Worm (Caenorhabditis elegans) whole organism, L1 larva: ENCODE data around the gene rpb-11.

Experiments used
- C04F5.9 ChIP-seq: sonication (generic microtip); optimal IDR thresholded peaks from 2 replicates; lab custom pipeline; 2016; ENCODE audit warnings: missing genetic modification characterization, missing compliant biosample characterization
- C16A3.4 ChIP-seq: fragments of 150-350 bp; optimal IDR thresholded peaks from 2 replicates; lab custom pipeline; 2014; ENCODE audit warnings: missing biosample characterization, missing genetic modification characterization
- Y116A8C.19 ChIP-seq: sonication (generic microtip); optimal IDR thresholded peaks from 2 replicates; lab custom pipeline; 2016; ENCODE audit warnings: missing compliant biosample characterization, missing genetic modification characterization, borderline replicate concordance
- alr-1 ChIP-seq: fragments of 200-800 bp; sonication (Bioruptor generic); optimal IDR thresholded peaks from 2 replicates; lab custom pipeline; 2018; ENCODE audit warnings: borderline replicate concordance, mild to moderate bottlenecking, missing genetic modification characterization, missing compliant biosample characterization
- aly-2 ChIP-seq: fragments of 150-350 bp; optimal IDR thresholded peaks from 2 replicates; lab custom pipeline; 2014; ENCODE audit warnings: missing biosample characterization, missing genetic modification characterization
- ceh-63 ChIP-seq: fragments of 200-800 bp; sonication (Bioruptor generic); optimal IDR thresholded peaks from 2 replicates; lab custom pipeline; 2018; ENCODE audit warnings: mild to moderate bottlenecking, missing genetic modification characterization, missing compliant biosample characterization
- ceh-90 ChIP-seq: sonication (generic microtip); optimal IDR thresholded peaks from 2 replicates; lab custom pipeline; 2016; ENCODE audit warnings: missing genetic modification characterization, missing compliant biosample characterization
- ces-1 ChIP-seq: fragments of 150-350 bp; optimal IDR thresholded peaks from 2 replicates; lab custom pipeline; 2014; ENCODE audit warnings: missing biosample characterization, missing genetic modification reagents, missing genetic modification characterization
- efl-1 ChIP-seq, 4 experiments: fragments of 150-350 bp; optimal IDR thresholded peaks in 3 of 4; peaks in 1 of 4; 1 replicate in 1 of 4; 2 replicates in 3 of 4; lab custom pipeline; 2014; ENCODE audit warnings: missing biosample characterization in 2 of 4, missing genetic modification characterization in 2 of 4, missing genetic modification reagents in 2 of 4
- efl-3 ChIP-seq: fragments of 200-800 bp; sonication (Bioruptor generic); optimal IDR thresholded peaks from 2 replicates; lab custom pipeline; 2018; ENCODE audit warnings: mild to moderate bottlenecking, missing genetic modification characterization, missing compliant biosample characterization
- egl-27 ChIP-seq, 2 experiments: fragments of 150-350 bp in 1 of 2; sonication (generic microtip); optimal IDR thresholded peaks; 3 replicates each; lab custom pipeline; 2017 to 2018; ENCODE audit warnings: missing biosample characterization in 2 of 2, missing genetic modification characterization in 2 of 2, missing genetic modification reagents in 2 of 2
- fkh-10 ChIP-seq: sonication (generic microtip); optimal IDR thresholded peaks from 2 replicates; lab custom pipeline; 2017; ENCODE audit warnings: missing biosample characterization, missing genetic modification reagents, missing genetic modification characterization
- fkh-8 ChIP-seq: sonication (generic microtip); optimal IDR thresholded peaks from 2 replicates; lab custom pipeline; 2016; ENCODE audit warnings: mild to moderate bottlenecking, missing genetic modification characterization, missing compliant biosample characterization
- grh-1 ChIP-seq: fragments of 200-800 bp; sonication (Bioruptor generic); IDR thresholded peaks from 2 replicates; pipeline ENCODE4 v1.3.6; 2022; ENCODE audit warnings: missing genetic modification reagents, missing genetic modification characterization, missing compliant biosample characterization
- hlh-17 ChIP-seq: fragments of 200-800 bp; sonication (Bioruptor generic); optimal IDR thresholded peaks from 2 replicates; lab custom pipeline; 2018; ENCODE audit warnings: missing genetic modification characterization, mild to moderate bottlenecking, missing compliant biosample characterization, moderate library complexity, borderline replicate concordance
- jun-1 ChIP-seq: fragments of 150-350 bp; optimal IDR thresholded peaks from 2 replicates; lab custom pipeline; 2014; ENCODE audit warnings: missing biosample characterization, missing genetic modification reagents, missing genetic modification characterization
- lin-14 ChIP-seq: fragments of 200-800 bp; sonication (Bioruptor generic); optimal IDR thresholded peaks from 2 replicates; lab custom pipeline; 2018; ENCODE audit warnings: mild to moderate bottlenecking, missing genetic modification characterization, moderate library complexity, missing compliant biosample characterization
- lin-15B ChIP-seq: fragments of 150-350 bp; sonication (generic microtip); optimal IDR thresholded peaks from 3 replicates; lab custom pipeline; 2014; ENCODE audit warnings: missing biosample characterization, missing genetic modification characterization
- lin-35 ChIP-seq, 2 experiments: fragments of 150-350 bp; optimal IDR thresholded peaks; 2 replicates each; lab custom pipeline; 2014; ENCODE audit warnings: missing biosample characterization in 2 of 2, missing genetic modification characterization in 2 of 2, missing genetic modification reagents in 2 of 2
- lin-39 ChIP-seq: fragments of 150-350 bp; optimal IDR thresholded peaks from 2 replicates; lab custom pipeline; 2014; ENCODE audit warnings: missing biosample characterization, missing genetic modification reagents, missing genetic modification characterization
- lsy-2 ChIP-seq, 2 experiments: fragments of 150-350 bp; optimal IDR thresholded peaks; 2 replicates each; lab custom pipeline; 2014; ENCODE audit warnings: missing biosample characterization in 2 of 2, missing genetic modification characterization in 2 of 2
- mdl-1 ChIP-seq, 2 experiments: fragments of 150-350 bp; optimal IDR thresholded peaks; 2 replicates each; lab custom pipeline; 2014 to 2017; ENCODE audit warnings: missing biosample characterization in 2 of 2, missing genetic modification characterization in 2 of 2, inconsistent platforms in 1 of 2
- nhr-28 ChIP-seq: fragments of 150-350 bp; optimal IDR thresholded peaks from 2 replicates; lab custom pipeline; 2014; ENCODE audit warnings: missing biosample characterization, missing genetic modification characterization
- nhr-71 ChIP-seq: sonication (generic microtip); optimal IDR thresholded peaks from 2 replicates; lab custom pipeline; 2016; ENCODE audit warnings: mild to moderate bottlenecking, missing genetic modification characterization, moderate library complexity, missing compliant biosample characterization
- nhr-76 ChIP-seq: sonication (generic microtip); optimal IDR thresholded peaks from 2 replicates; lab custom pipeline; 2017; ENCODE audit warnings: missing biosample characterization, missing genetic modification characterization
- nhr-77 ChIP-seq: fragments of 150-350 bp; optimal IDR thresholded peaks from 2 replicates; lab custom pipeline; 2014; ENCODE audit warnings: missing biosample characterization, missing genetic modification characterization
- pqm-1 ChIP-seq: sonication (generic microtip); optimal IDR thresholded peaks from 3 replicates; lab custom pipeline; 2017; ENCODE audit warnings: missing biosample characterization, missing genetic modification characterization
- snu-23 ChIP-seq: sonication (generic microtip); optimal IDR thresholded peaks from 2 replicates; lab custom pipeline; 2016; ENCODE audit warnings: missing genetic modification characterization, missing compliant biosample characterization
- unc-130 ChIP-seq: fragments of 150-350 bp; optimal IDR thresholded peaks from 2 replicates; lab custom pipeline; 2017; ENCODE audit warnings: missing biosample characterization, missing genetic modification characterization, inconsistent platforms
- unc-98 ChIP-seq: fragments of 200-800 bp; sonication (Bioruptor generic); IDR thresholded peaks from 2 replicates; pipeline ENCODE4 v1.3.6; 2022; ENCODE audit warnings: missing genetic modification characterization, missing compliant biosample characterization
- vab-15 ChIP-seq: sonication (generic microtip); optimal IDR thresholded peaks from 2 replicates; lab custom pipeline; 2017; ENCODE audit warnings: missing genotype, mild to moderate bottlenecking, missing genetic modification characterization, missing compliant biosample characterization
- xbp-1 ChIP-seq: sonication (generic microtip); optimal IDR thresholded peaks from 2 replicates; lab custom pipeline; 2016; ENCODE audit warnings: missing genetic modification characterization, missing compliant biosample characterization
- zip-4 ChIP-seq: fragments of 200-800 bp; sonication (Bioruptor generic); optimal IDR thresholded peaks from 2 replicates; lab custom pipeline; 2018; ENCODE audit warnings: mild to moderate bottlenecking, missing genetic modification characterization, moderate library complexity, missing compliant biosample characterization
- ztf-11 ChIP-seq, 2 experiments: sonication (generic microtip); optimal IDR thresholded peaks; 2 replicates each; lab custom pipeline; 2016 to 2017; ENCODE audit warnings: missing genetic modification characterization in 2 of 2, missing biosample characterization in 1 of 2, missing compliant biosample characterization in 1 of 2

rpb-11 gene

DNA sequence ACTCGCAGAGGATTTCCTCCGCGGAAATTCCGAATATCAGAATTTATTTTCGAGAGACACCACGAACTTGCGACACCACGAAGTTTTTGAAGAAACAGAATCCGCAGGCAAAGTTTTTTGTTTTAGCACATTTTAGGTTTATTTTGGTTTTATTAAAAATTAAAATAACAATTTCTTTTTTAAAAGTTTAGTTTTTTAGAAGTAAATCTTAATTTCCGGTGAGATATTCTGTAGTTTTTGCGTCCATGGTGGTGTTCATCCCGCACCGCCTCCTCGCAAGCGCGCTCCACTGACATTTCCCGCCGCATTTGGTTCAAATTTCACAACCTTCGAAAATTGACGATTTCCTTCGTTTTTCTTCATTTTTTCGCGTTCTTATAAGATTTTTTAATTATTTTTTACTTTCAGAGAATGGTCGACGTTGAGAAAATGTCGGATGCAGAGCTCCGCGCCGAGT is 3.2 kb downstream of the rpb-11 start, which contains the start of gene lem-2 (continued):
- peak; percentile 87 for TF ChIP-seq vab-15 (tag; lab: Kevin White, UChicago)
- no peak for TF ChIP-seq hlh-17 (GFP tag; lab: Kevin White, UChicago)
- TF ChIP-seq fkh-8 (tag; lab: Kevin White, UChicago) = peak; percentile 97
- TF ChIP-seq aly-2 = peak; percentile 31
- peak; percentile 46 for TF ChIP-seq ceh-63 (GFP tag; lab: Kevin White, UChicago)
- TF ChIP-seq jun-1 (tag; lab: Kevin White, UChicago) = peak; percentile 42
- peak; percentile 66 to 81 for TF ChIP-seq lsy-2 (tag; optimal IDR thresholded peaks at IDR 0.05; lab: Kevin White, UChicago)
- TF ChIP-seq alr-1 (tag; lab: Kevin White, UChicago) = no peak

DNA sequence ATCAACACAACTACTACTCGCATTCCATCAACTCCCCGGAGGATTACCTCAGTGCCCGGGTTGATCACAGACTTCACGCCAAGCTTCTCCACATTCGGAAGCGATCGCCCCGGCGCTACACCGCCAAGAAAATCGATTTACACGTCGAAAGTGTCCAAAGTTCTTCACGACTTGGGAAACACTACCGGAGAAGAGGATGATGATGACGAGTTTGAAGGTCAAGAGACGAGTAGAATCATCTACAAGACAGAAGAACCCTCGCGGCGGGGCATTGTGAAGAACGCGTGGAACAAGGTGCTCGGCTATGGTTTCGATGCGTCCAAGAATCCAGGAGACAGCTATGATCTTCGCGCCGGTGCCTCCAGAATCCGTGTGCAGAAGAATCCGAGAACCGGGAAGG is 4.2 kb downstream of the rpb-11 start:
- TF ChIP-seq efl-1 (optimal IDR thresholded peaks at IDR 0.05; lab: Kevin White, UChicago) = no peak
- TF ChIP-seq efl-1 (GFP tag; optimal IDR thresholded peaks at IDR 0.05 in 1 of 2; lab: Kevin White, UChicago) = peak in 1 of 2 experiments; percentile 91
- no peak for TF ChIP-seq unc-130 (tag; lab: Kevin White, UChicago)

DNA sequence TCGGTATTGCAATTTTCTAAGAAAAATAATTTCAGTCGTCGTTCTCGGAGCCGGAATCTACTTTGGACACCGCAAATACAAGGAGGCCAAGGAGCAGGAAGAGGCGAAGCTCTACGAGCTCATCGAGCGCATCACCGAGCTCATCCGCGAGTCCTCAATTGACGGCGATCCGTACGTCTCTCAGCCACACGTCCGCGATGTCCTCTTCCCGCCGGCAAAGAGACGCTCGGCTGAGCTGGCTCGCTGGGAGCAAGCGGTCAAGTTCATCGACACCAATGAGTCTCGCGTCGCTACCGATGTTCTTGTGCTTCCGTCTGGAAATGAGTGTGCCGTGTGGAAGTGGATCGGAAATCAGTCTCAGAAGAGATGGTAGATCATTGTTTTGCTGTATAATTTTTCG is 5.6 kb downstream of the rpb-11 start:
- no peak for TF ChIP-seq unc-98
- TF ChIP-seq Y116A8C.19 (tag; lab: Kevin White, UChicago) = no peak
- no peak for TF ChIP-seq efl-1 (optimal IDR thresholded peaks at IDR 0.05; lab: Kevin White, UChicago)
- peak in 1 of 2 experiments; percentile 10 for TF ChIP-seq efl-1 (GFP tag; optimal IDR thresholded peaks at IDR 0.05 in 1 of 2; lab: Kevin White, UChicago)

DNA sequence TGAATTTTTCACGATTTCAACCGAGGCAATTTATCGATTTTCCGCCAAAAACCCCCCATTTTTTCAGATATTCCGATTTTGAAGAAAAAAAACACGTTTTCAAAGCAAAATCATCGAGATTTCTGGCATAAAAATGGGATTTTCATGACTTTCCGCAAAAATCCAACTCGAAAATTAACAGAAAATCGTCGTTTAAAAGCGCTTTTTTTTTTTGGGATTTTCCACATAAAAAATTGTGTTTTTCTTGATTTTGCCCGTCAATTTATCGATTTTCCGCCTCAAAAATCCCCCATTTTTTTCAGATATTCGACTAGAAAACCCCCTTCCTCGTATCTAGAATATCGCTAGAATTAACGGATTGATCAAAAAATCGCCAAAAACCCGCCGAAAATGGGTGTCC is 8.7 kb downstream of the rpb-11 start, which contains the start of gene xrn-1:
Gene xrn-1, plus strand, starts transcription at position 301 of the 400 bp plus-strand sequence.
- no peak for TF ChIP-seq egl-27 (tag; optimal IDR thresholded peaks at IDR 0.05; lab: Kevin White, UChicago)
- TF ChIP-seq nhr-28 (tag; lab: Kevin White, UChicago) = no peak
- TF ChIP-seq grh-1 (GFP tag; lab: Robert Waterston, UW) = no peak
- TF ChIP-seq ces-1 (GFP tag; lab: Kevin White, UChicago) = no peak
- no peak for TF ChIP-seq unc-98
- TF ChIP-seq ceh-90 (tag; lab: Kevin White, UChicago) = no peak
- TF ChIP-seq zip-4 = no peak
- no peak for TF ChIP-seq pqm-1
- no peak for TF ChIP-seq nhr-77
- no peak for TF ChIP-seq fkh-10 (GFP tag; lab: Kevin White, UChicago)
- no peak for TF ChIP-seq vab-15 (tag; lab: Kevin White, UChicago)
- no peak for TF ChIP-seq ztf-11 (tag; optimal IDR thresholded peaks at IDR 0.05; lab: Kevin White, UChicago)
- TF ChIP-seq snu-23 (GFP tag; lab: Kevin White, UChicago) = no peak
- TF ChIP-seq lin-14 (GFP tag; lab: Kevin White, UChicago) = no peak
- TF ChIP-seq lsy-2 (tag; optimal IDR thresholded peaks at IDR 0.05; lab: Kevin White, UChicago) = no peak
- no peak for TF ChIP-seq C16A3.4 (tag; lab: Kevin White, UChicago)
- no peak for TF ChIP-seq efl-3
- TF ChIP-seq lin-35 (GFP tag; optimal IDR thresholded peaks at IDR 0.05; lab: Kevin White, UChicago) = no peak
- no peak for TF ChIP-seq xbp-1 (tag; lab: Kevin White, UChicago)
- TF ChIP-seq lin-39 (tag; lab: Kevin White, UChicago) = no peak

DNA sequence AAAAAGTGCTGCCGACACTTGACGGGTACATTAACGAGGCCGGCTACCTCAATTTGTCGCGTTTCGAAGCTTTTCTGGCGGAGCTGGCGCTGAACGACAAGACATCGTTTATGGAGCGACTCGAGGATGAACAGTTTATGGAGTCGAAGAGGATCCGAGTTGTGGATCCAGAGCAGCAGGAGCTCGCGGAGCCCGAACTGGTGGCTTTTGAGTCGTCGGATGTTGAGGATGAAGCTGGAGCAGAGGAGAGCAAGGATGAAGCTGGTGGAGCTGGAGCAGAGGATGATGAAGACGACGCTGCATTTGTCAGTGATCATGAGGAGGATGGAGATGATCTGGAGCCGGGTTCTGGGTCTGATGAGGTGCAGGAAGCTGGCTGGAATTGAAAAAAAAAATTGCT is 14.9 kb downstream of the rpb-11 start:
- no peak for TF ChIP-seq mdl-1 (tag; optimal IDR thresholded peaks at IDR 0.05; lab: Kevin White, UChicago)

DNA sequence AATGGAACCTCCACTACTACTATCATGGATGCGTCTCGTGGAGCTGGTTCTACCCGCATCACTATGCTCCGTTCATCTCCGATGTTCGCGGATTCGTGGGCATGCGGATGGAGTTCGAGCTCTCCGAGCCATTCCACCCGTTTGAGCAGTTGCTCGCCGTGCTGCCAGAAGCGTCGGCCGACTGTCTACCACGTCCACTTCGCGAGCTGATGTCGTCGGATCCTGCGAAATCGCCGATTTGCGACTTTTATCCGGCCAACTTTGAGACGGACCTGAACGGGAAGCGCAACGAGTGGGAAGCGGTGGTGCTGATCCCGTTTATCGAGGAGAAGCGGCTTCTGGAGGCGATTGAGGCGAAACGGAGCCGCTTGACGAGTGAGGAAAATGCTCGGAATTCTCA is 17.9 kb downstream of the rpb-11 start:
- TF ChIP-seq nhr-71 (tag; lab: Kevin White, UChicago) (no peak), C04F5.9 (tag; lab: Kevin White, UChicago) (no peak), lin-15B (no peak), ceh-90 (tag; lab: Kevin White, UChicago) (no peak), efl-1 (optimal IDR thresholded peaks at IDR 0.05; lab: Kevin White, UChicago) (no peak), efl-1 (GFP tag; optimal IDR thresholded peaks at IDR 0.05 in 1 of 2; lab: Kevin White, UChicago) (no peak), nhr-76 (tag; lab: Kevin White, UChicago) (no peak)
